Worm (Caenorhabditis elegans): ENCODE measurements around the gene F43C9.1.

F43C9.1 gene

DNA sequence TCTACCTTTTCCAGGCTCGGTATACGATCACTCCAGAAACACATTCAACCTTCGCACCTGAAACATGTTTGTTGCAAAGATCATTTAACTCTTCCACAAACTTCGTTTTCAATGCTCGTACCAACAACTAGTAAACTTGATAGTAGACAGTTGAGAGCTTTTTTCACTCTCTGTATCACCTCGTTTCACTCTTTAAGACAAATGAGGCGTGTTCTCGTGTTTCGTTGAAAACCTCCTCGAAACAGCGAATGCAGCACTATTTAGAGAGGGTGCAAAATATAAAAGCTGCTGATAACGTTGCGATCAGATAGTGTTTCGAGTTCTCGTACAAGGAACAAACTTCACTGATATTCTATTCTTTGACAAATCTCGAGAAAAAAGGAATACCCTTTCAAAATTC, at the start of gene F43C9.1:
Gene F43C9.1, plus strand, starts transcription at position 301 of the 400 bp plus-strand sequence.
- TF ChIP-seq cog-1 (tag; optimal IDR thresholded peaks at IDR 0.05) = no peak
- no peak for TF ChIP-seq tab-1 (GFP tag; IDR thresholded peaks at IDR 0.05)
- no peak for TF ChIP-seq flt-1 (GFP tag; IDR thresholded peaks at IDR 0.05)
- no peak for TF ChIP-seq ztf-29 (GFP tag; IDR thresholded peaks at IDR 0.05)
- no peak for TF ChIP-seq ref-1 (GFP tag; conservative IDR thresholded peaks at IDR 0.05)
- TF ChIP-seq ztf-23 (GFP tag; IDR thresholded peaks at IDR 0.05) = no peak
- TF ChIP-seq T22C8.4 (GFP tag; IDR thresholded peaks at IDR 0.05) = no peak
- no peak for TF ChIP-seq klf-2 (GFP tag; conservative IDR thresholded peaks at IDR 0.05)
- TF ChIP-seq med-1 (GFP tag; optimal IDR thresholded peaks at IDR 0.05; ENCODE audit: insufficient read depth) = no peak

DNA sequence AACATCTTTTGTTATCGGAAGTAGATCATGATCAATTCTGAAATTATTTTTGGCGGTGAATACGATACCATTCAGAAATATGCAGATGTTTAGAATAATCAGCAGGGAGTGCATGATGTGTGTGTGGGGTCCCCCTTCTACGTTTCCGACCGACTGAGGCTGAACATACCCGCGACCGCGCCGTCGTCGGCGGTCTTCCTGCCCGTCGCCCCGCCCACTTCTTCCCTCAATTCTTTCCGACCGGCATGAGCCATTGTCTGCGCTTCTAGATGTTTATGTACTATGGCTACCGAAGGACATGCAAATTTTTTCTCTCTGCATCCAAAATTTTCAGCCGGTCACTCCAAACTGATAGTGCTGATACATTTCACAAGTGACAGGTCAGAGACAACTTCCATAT, 49.0 kb upstream of the F43C9.1 start:
- no peak for TF ChIP-seq ztf-23 (GFP tag; IDR thresholded peaks at IDR 0.05)
- no peak for TF ChIP-seq flt-1 (GFP tag; IDR thresholded peaks at IDR 0.05)
- no peak for TF ChIP-seq tab-1 (GFP tag; IDR thresholded peaks at IDR 0.05)
- TF ChIP-seq T22C8.4 (GFP tag; IDR thresholded peaks at IDR 0.05) = no peak
- TF ChIP-seq ztf-29 (GFP tag; IDR thresholded peaks at IDR 0.05) = no peak
- TF ChIP-seq med-1 (GFP tag; optimal IDR thresholded peaks at IDR 0.05; ENCODE audit: insufficient read depth) = no peak
- TF ChIP-seq klf-2 (GFP tag; conservative IDR thresholded peaks at IDR 0.05) = no peak
- TF ChIP-seq ref-1 (GFP tag; conservative IDR thresholded peaks at IDR 0.05) = no peak
- TF ChIP-seq cog-1 (tag; optimal IDR thresholded peaks at IDR 0.05) = no peak

DNA sequence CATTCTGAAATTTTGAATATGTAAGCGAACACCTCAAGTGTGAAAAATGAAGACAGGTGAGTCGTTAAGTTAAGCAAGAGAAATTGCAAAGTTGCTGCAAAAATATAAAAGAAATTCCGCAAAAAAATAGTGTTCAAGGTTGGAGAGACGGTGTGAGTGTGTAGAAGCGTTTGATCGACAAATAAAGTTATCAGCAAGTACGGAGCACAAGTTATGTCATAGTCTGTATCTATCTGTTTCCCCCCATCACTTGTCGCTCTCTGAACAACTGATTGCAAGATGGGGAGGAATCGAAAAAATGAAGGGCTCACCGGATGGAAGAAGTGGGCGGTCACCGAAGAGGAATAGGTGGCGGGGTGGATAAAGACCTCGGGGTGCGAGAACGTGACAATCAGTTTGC, 44.0 kb upstream of the F43C9.1 start, which contains the start of gene lon-2:
Gene lon-2, minus strand, starts transcription at position 4 of the 400 bp plus-strand sequence.
- TF ChIP-seq ref-1 (GFP tag; conservative IDR thresholded peaks at IDR 0.05) = no peak
- no peak for TF ChIP-seq T22C8.4 (GFP tag; IDR thresholded peaks at IDR 0.05)
- TF ChIP-seq cog-1 (tag; optimal IDR thresholded peaks at IDR 0.05) = no peak
- TF ChIP-seq med-1 (GFP tag; optimal IDR thresholded peaks at IDR 0.05; ENCODE audit: insufficient read depth) = no peak
- no peak for TF ChIP-seq klf-2 (GFP tag; conservative IDR thresholded peaks at IDR 0.05)
- no peak for TF ChIP-seq flt-1 (GFP tag; IDR thresholded peaks at IDR 0.05)
- no peak for TF ChIP-seq ztf-23 (GFP tag; IDR thresholded peaks at IDR 0.05)
- TF ChIP-seq ztf-29 (GFP tag; IDR thresholded peaks at IDR 0.05) = no peak
- TF ChIP-seq tab-1 (GFP tag; IDR thresholded peaks at IDR 0.05) = no peak

DNA sequence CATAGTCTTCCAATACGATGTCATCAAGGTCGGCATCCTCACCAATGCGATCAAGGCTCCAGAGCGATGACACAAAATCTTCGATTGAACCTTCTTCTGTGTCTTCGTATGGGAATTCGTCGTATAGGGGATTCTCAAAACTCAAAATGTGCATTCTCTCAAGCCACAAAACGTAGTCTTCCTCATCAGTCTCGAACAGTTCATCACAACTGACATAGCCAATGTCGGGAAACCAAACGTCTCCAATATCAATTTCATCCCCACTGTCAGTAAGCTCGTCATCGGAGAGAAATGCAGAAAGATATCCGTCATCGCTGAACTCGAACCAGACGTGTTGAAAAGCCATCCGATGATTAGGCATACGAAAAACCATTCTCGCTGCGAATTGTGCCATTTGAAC, 38.4 kb upstream of the F43C9.1 start, which contains the start of gene C39E6.2:
Gene C39E6.2, minus strand, starts transcription at position 394 of the 400 bp plus-strand sequence.
- TF ChIP-seq ztf-29 (GFP tag; IDR thresholded peaks at IDR 0.05) = no peak
- no peak for TF ChIP-seq ztf-23 (GFP tag; IDR thresholded peaks at IDR 0.05)
- TF ChIP-seq klf-2 (GFP tag; conservative IDR thresholded peaks at IDR 0.05) = no peak
- no peak for TF ChIP-seq T22C8.4 (GFP tag; IDR thresholded peaks at IDR 0.05)
- TF ChIP-seq ref-1 (GFP tag; conservative IDR thresholded peaks at IDR 0.05) = no peak
- no peak for TF ChIP-seq cog-1 (tag; optimal IDR thresholded peaks at IDR 0.05)

DNA sequence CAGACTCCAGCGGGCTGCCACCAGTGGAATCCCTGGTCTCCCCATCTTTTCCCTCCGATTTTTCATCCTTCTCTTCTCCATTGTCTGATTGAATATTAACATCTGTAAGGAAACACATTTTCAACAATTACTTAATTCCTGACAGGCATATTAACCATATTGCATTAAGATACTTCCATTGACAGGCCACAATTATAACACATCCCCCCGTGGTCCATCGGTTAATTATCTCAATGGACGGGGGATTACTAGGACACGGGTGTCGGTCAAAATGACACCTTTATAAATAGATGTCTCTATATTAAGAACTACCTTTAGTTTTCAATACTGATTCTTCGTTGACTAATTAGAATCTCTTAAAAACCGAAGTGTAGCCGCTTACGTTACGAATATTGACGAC, 33.4 kb upstream of the F43C9.1 start:
- no peak for TF ChIP-seq T22C8.4 (GFP tag; IDR thresholded peaks at IDR 0.05)
- no peak for TF ChIP-seq med-1 (GFP tag; optimal IDR thresholded peaks at IDR 0.05; ENCODE audit: insufficient read depth)
- TF ChIP-seq tab-1 (GFP tag; IDR thresholded peaks at IDR 0.05) = no peak
- no peak for TF ChIP-seq ref-1 (GFP tag; conservative IDR thresholded peaks at IDR 0.05)
- TF ChIP-seq ztf-29 (GFP tag; IDR thresholded peaks at IDR 0.05) = no peak
- no peak for TF ChIP-seq flt-1 (GFP tag; IDR thresholded peaks at IDR 0.05)
- TF ChIP-seq cog-1 (tag; optimal IDR thresholded peaks at IDR 0.05) = no peak
- TF ChIP-seq klf-2 (GFP tag; conservative IDR thresholded peaks at IDR 0.05) = no peak
- TF ChIP-seq ztf-23 (GFP tag; IDR thresholded peaks at IDR 0.05) = no peak

DNA sequence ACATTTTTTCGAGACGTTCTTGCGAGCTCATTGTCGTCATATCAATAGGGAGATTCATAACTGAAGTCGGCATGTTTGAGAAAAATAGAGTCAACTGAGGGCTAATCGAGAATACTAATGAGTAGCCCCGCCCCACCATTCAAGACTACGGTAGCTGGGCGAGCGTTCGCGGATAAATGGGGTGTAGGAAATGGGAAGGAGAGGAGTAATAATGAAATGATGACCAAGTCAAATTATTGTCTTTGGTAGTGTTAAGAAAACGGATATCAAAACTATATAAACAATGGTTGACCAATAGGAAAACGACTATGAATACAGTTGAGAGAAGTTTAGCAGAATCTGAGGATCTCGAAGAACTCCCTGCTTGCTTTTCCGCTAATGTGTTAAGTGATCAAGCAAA, 31.5 kb upstream of the F43C9.1 start, which contains the start of gene mls-2:
Gene mls-2, minus strand, starts transcription at position 101 of the 400 bp plus-strand sequence.
- TF ChIP-seq cog-1 (tag; optimal IDR thresholded peaks at IDR 0.05) (no peak), ztf-29 (GFP tag; IDR thresholded peaks at IDR 0.05) (no peak), tab-1 (GFP tag; IDR thresholded peaks at IDR 0.05) (no peak), ref-1 (GFP tag; conservative IDR thresholded peaks at IDR 0.05) (no peak), T22C8.4 (GFP tag; IDR thresholded peaks at IDR 0.05) (no peak), klf-2 (GFP tag; conservative IDR thresholded peaks at IDR 0.05) (no peak), ztf-23 (GFP tag; IDR thresholded peaks at IDR 0.05) (no peak), flt-1 (GFP tag; IDR thresholded peaks at IDR 0.05) (no peak), med-1 (GFP tag; optimal IDR thresholded peaks at IDR 0.05; ENCODE audit: insufficient read depth) (no peak)

DNA sequence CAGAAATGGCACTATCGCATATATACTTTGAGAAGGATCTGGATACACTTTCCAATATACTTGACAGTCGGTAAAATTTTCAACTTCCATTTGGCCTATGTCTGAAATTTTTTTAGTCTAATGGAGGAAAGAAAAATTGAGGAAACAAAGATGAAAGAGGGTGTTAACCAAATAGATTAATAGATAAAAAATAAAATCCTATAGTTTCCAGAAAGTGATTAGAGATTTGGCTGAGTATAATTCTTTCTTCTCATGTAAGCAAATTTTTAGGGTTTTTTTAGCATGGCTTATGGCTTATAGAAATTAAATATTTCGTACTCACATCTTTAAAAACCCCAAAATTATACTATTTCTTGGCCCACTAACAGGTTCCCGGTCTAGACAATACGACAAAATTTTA, 23.2 kb upstream of the F43C9.1 start, which contains the start of gene npr-1:
Gene npr-1, minus strand, starts transcription at position 101 of the 400 bp plus-strand sequence.
- TF ChIP-seq cog-1 (tag; optimal IDR thresholded peaks at IDR 0.05) = no peak
- no peak for TF ChIP-seq ztf-29 (GFP tag; IDR thresholded peaks at IDR 0.05)
- TF ChIP-seq flt-1 (GFP tag; IDR thresholded peaks at IDR 0.05) = no peak
- no peak for TF ChIP-seq tab-1 (GFP tag; IDR thresholded peaks at IDR 0.05)
- TF ChIP-seq med-1 (GFP tag; optimal IDR thresholded peaks at IDR 0.05; ENCODE audit: insufficient read depth) = no peak
- TF ChIP-seq T22C8.4 (GFP tag; IDR thresholded peaks at IDR 0.05) = no peak
- TF ChIP-seq klf-2 (GFP tag; conservative IDR thresholded peaks at IDR 0.05) = no peak
- TF ChIP-seq ref-1 (GFP tag; conservative IDR thresholded peaks at IDR 0.05) = no peak
- TF ChIP-seq ztf-23 (GFP tag; IDR thresholded peaks at IDR 0.05) = no peak

DNA sequence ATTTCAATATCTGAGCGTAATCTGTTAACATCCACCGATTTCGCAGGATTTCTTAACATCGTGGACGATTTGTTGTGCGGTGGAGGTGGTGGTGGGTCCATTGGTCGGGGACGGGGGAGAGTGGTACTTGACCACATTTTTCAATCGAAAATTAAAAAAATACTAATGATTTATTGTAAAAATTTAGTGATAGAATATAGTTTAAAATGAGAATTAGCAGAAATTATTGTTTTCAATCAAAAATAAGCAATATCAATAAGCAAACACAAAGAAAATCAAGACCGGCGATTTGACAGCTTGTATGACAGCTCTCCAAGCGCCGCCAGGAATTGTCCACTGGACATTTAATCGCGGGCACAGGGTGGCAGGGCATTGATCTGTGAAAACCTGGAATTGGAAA, 10.9 kb upstream of the F43C9.1 start, which contains the start of gene hum-10:
Gene hum-10, minus strand, starts transcription at position 101 of the 400 bp plus-strand sequence.
- TF ChIP-seq cog-1 (tag; optimal IDR thresholded peaks at IDR 0.05) (no peak), ztf-23 (GFP tag; IDR thresholded peaks at IDR 0.05) (no peak), T22C8.4 (GFP tag; IDR thresholded peaks at IDR 0.05) (no peak), klf-2 (GFP tag; conservative IDR thresholded peaks at IDR 0.05) (no peak), flt-1 (GFP tag; IDR thresholded peaks at IDR 0.05) (no peak), tab-1 (GFP tag; IDR thresholded peaks at IDR 0.05) (no peak), med-1 (GFP tag; optimal IDR thresholded peaks at IDR 0.05; ENCODE audit: insufficient read depth) (no peak), ztf-29 (GFP tag; IDR thresholded peaks at IDR 0.05) (no peak), ref-1 (GFP tag; conservative IDR thresholded peaks at IDR 0.05) (no peak)

DNA sequence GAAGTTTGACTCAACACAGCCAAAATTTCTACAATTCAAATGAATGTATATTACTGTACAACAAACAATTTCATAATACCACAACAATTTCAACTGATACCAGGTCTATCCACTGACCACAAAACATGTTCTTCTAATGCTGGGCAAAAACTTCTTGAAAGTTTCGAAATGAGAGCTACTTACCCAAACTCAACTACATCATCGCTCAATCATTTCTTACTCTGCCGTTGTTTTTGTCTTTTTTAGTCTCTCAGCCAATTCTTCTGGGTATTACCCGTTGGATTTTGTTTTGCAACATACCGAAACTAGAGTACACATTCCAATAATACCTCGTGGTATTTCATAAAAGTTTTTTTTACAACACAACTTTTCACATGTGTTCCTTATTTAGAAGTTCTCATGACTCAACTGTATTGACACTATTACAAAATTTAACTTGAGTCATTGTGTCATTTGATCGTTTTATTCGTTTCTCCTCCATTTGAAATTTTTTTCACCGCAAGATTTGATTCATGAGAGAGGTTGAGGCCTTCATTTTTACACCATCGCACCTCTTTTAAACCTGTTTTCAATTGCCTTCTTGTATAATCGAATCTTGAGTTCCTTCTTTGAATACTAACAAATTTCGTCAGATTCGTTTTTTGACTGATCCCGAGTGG, 9.8 kb upstream of the F43C9.1 start, which contains the start of gene F43C9.2:
Gene F43C9.2, plus strand, starts transcription at position 497 of the 659 bp plus-strand sequence.
- no peak for TF ChIP-seq ztf-23 (GFP tag; IDR thresholded peaks at IDR 0.05)
- no peak for TF ChIP-seq ref-1 (GFP tag; conservative IDR thresholded peaks at IDR 0.05)
- no peak for TF ChIP-seq med-1 (GFP tag; optimal IDR thresholded peaks at IDR 0.05; ENCODE audit: insufficient read depth)
- TF ChIP-seq cog-1 (tag; optimal IDR thresholded peaks at IDR 0.05) = no peak
- TF ChIP-seq T22C8.4 (GFP tag; IDR thresholded peaks at IDR 0.05) = no peak
- TF ChIP-seq flt-1 (GFP tag; IDR thresholded peaks at IDR 0.05) = no peak
